Fruit fly (Drosophila melanogaster): ENCODE measurements around the gene CG34242.

DNA sequence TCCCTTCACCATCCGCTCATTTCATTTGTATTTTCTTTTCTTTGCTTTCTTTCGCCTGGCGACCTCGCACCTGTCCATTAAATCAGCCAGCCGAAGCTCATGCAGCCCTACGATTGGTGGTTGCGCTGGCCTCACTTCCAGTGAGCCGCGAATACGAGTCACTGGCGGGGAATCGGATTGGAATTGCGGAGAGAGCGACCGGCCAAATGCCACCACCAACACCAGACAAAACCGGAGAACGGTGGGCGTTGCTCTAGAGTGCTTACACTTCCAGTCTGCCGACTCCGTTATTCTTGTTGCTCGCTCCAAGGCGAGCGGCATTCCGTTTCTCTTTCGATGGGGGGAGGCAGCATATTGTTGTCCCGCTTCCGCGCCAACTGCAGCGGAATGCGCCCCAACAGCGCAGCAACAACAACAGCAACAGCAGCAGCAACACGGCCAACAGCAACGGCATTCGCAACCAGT, 46.4 kb downstream of the CG34242 start, which contains the start of gene ara:
- no peak for TF ChIP-seq CG8478 (optimal IDR thresholded peaks at IDR 0.05)
- no peak for TF ChIP-seq CTCF (optimal IDR thresholded peaks at IDR 0.05)

Measured in S2 (cell line).